Worm (Caenorhabditis elegans): ENCODE measurements around the gene pfd-4.

DNA sequence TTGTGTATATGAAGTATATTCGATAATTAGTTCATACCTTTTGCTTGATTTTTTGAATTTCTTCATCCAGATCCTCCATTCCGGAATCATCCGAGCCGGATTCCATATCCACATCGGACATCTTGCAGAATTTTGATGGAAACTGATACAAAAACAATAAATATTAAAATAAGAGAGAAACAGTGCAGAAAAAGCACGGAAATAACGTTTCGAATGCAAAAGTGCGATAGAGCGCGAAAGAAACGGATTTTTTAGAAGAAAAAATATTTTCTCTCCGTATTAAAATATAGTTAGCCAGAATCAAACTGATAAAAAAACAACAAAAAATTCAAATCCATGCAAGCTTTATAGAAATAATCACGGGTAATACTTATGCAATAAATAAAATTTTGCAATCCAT is 17.7 kb downstream of the pfd-4 start, which contains the start of gene sart-3:
- no peak for TF ChIP-seq efl-1 (GFP tag; optimal IDR thresholded peaks at IDR 0.05)
- TF ChIP-seq attf-6 (GFP tag; IDR thresholded peaks at IDR 0.05) = no peak
- no peak for TF ChIP-seq Y95B8A.8 (GFP tag; IDR thresholded peaks at IDR 0.05)
- no peak for TF ChIP-seq K12H6.12 (tag; optimal IDR thresholded peaks at IDR 0.05)
- no peak for TF ChIP-seq rec-8 (tag; optimal IDR thresholded peaks at IDR 0.05)
- no peak for TF ChIP-seq lin-35 (GFP tag; optimal IDR thresholded peaks at IDR 0.05)
- TF ChIP-seq nhr-179 (tag; optimal IDR thresholded peaks at IDR 0.05) = no peak
- TF ChIP-seq ets-4 (GFP tag; optimal IDR thresholded peaks at IDR 0.05) = no peak
- TF ChIP-seq T26A5.8 (tag; optimal IDR thresholded peaks at IDR 0.05) = no peak
- TF ChIP-seq mcd-1 (GFP tag; IDR thresholded peaks at IDR 0.05) = no peak
- no peak for TF ChIP-seq let-607 (tag; optimal IDR thresholded peaks at IDR 0.05)
- peak; percentile 45 for TF ChIP-seq hrde-1 (tag; optimal IDR thresholded peaks at IDR 0.05; ENCODE audit: borderline replicate concordance)
